Worm (Caenorhabditis elegans): ENCODE data around the gene F25B4.4.

DNA sequence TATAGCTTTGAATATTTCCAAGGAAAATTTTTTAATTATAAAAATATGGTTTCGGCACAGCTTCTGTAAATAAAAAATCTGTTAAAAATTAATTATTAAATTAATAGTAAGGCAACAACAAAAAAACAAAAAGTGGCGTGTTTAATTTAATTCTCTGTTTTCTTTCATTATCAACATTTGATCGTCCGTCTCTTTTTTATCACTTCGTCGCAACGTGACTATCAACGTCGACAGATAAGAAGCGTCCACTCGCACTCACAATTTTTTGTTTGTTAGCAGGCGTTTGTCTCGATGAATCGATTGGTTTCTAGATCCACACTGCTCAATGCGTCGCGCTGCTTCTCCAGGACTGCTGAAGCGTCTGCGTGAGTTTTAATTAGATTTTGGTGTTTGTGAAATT, 28.0 kb downstream of the F25B4.4 start, which contains the start of gene gcst-1:
- TF ChIP-seq unc-62 (GFP tag; optimal IDR thresholded peaks at IDR 0.05) (no peak), nhr-28 (tag; optimal IDR thresholded peaks at IDR 0.05) (no peak), nhr-76 (tag; optimal IDR thresholded peaks at IDR 0.05) (no peak)

Data from whole organism, mixed stage, embryonic.